Worm (Caenorhabditis elegans): ENCODE results near the gene ceh-43.
A peak's percentile ranks its signal among the peaks of the same experiment; 100 is the strongest.

DNA sequence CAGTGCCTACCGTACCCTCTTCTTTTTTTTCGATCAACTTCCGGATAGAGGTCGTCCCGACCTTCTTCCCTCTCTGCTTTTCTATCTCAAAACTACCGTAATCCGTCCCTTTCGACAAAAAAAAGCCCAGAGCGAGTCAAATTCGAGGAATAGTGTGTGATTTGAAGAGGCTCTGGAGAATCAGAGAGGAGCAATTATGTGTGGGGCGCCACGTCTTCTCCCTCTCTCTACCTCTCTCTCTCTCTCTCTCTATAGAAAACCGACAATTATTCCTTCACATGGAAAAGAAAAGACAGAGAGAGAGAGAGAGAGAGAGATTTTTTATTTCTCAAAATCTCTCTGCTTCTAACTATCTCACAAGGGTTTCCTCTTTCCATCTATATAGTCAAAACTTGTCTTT is 6.8 kb upstream of the ceh-43 start:
- TF ChIP-seq sptf-1 (tag; optimal IDR thresholded peaks at IDR 0.05) (no peak), ceh-43 (GFP tag; optimal IDR thresholded peaks at IDR 0.05) (peak; percentile 96), ztf-11 (tag; optimal IDR thresholded peaks at IDR 0.05) (no peak), pha-4 (tag; optimal IDR thresholded peaks at IDR 0.05) (no peak), nhr-2 (tag; optimal IDR thresholded peaks at IDR 0.05) (no peak), unc-62 (GFP tag; optimal IDR thresholded peaks at IDR 0.05) (no peak), snpc-4 (tag; optimal IDR thresholded peaks at IDR 0.05) (no peak), nhr-12 (tag; optimal IDR thresholded peaks at IDR 0.05) (no peak), lsy-2 (tag; optimal IDR thresholded peaks at IDR 0.05) (peak; percentile 51), cnd-1 (tag; optimal IDR thresholded peaks at IDR 0.05) (no peak)

All from whole organism, mixed stage, embryonic.